Fruit fly (Drosophila melanogaster) whole organism, prepupa: ENCODE data around the gene CG14253.
A peak's percentile ranks its signal among the peaks of the same experiment; 100 is the strongest.

Source experiments
- CG6854 ChIP-seq: fragments of 200-800 bp; sonication (Bioruptor generic); optimal IDR thresholded peaks from 2 replicates; lab custom pipeline; 2017; ENCODE audit warnings: missing biosample characterization, mild to moderate bottlenecking, missing genetic modification characterization
- CG7368 ChIP-seq: fragments of 200-800 bp; sonication (Bioruptor generic); optimal IDR thresholded peaks from 3 replicates; lab custom pipeline; 2016; ENCODE audit warnings: missing biosample characterization, missing genetic modification characterization
- Hr4 ChIP-seq: fragments of 200-800 bp; sonication (Bioruptor generic); optimal IDR thresholded peaks from 3 replicates; lab custom pipeline; 2016; ENCODE audit warnings: missing biosample characterization, missing genetic modification characterization
- Sox14 ChIP-seq: fragments of 200-800 bp; sonication (Bioruptor generic); optimal IDR thresholded peaks from 3 replicates; lab custom pipeline; 2016; ENCODE audit warnings: missing biosample characterization, missing genetic modification characterization
- dsx ChIP-seq: fragments of 200-800 bp; optimal IDR thresholded peaks from 3 replicates; lab custom pipeline; 2019; ENCODE audit warnings: missing biosample characterization, mild to moderate bottlenecking, missing genetic modification characterization, moderate library complexity; ENCODE audit not compliant: poor library complexity, severe bottlenecking
- net ChIP-seq: fragments of 200-800 bp; sonication (Bioruptor generic); optimal IDR thresholded peaks from 3 replicates; lab custom pipeline; 2016; ENCODE audit warnings: missing biosample characterization, missing genetic modification characterization

DNA sequence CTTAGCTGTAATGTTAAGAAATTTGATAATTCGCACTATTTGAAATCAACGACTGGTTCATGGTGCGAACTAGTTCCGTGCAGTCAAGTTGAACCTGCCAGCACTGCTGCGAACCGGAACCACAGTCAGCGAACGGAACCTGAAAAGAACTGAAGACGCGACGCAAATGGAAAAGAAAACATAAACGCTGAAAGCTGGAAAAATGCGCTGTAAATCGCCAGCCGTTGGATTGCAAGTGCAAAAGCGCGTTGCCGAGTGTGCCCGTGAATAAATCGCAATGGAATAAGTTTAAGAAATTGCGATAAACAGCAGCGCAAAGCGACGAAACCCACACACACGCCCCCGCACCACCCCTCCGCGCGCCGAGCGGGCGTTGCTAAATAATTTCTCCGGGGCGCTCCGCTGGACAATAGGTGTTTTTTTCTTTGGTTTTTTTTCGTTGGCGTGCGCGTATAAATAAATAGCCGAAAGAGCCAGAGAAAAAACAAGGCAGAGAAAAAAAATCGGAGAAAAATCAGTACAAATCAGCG, 11.5 kb upstream of the CG14253 start, which contains the start of gene CG5521:
- TF ChIP-seq CG7368 (GFP tag; lab: Kevin White, UChicago) = no peak
- peak; percentile 32 for TF ChIP-seq CG6854 (GFP tag; lab: Kevin White, UChicago)
- TF ChIP-seq Hr4 (GFP tag; lab: Kevin White, UChicago) = no peak
- no peak for TF ChIP-seq net (GFP tag; lab: Kevin White, UChicago)
- TF ChIP-seq dsx (GFP tag; lab: Kevin White, UChicago) = no peak
- TF ChIP-seq Sox14 = no peak
